Worm (Caenorhabditis elegans) whole organism, early embryonic: Measurements from ENCODE around the gene kvs-3.

Experiments used
- F13C5.2 ChIP-seq: sonication (generic microtip); optimal IDR thresholded peaks from 2 replicates; lab custom pipeline; 2017; ENCODE audit warnings: mild to moderate bottlenecking, missing genetic modification characterization, inconsistent platforms, missing compliant biosample characterization
- ama-1 ChIP-seq: fragments of 150-350 bp; optimal IDR thresholded peaks from 2 replicates; lab custom pipeline; 2014
- ets-7 ChIP-seq: sonication (generic microtip); optimal IDR thresholded peaks from 2 replicates; lab custom pipeline; 2016; ENCODE audit warnings: missing genotype, missing genetic modification characterization, missing compliant biosample characterization
- flt-1 ChIP-seq: fragments of 200-800 bp; sonication (Bioruptor generic); IDR thresholded peaks from 2 replicates; pipeline ENCODE4 v1.3.6; 2022; ENCODE audit warnings: missing genetic modification characterization, missing compliant biosample characterization
- sea-1 ChIP-seq: fragments of 200-800 bp; sonication (Bioruptor generic); conservative IDR thresholded peaks from 2 replicates; pipeline ENCODE4 v1.3.6; 2022; ENCODE audit warnings: missing genetic modification characterization, missing compliant biosample characterization
- tbx-11 ChIP-seq: fragments of 200-800 bp; sonication (Bioruptor generic); IDR thresholded peaks from 2 replicates; pipeline ENCODE4 v1.3.6; 2022; ENCODE audit warnings: missing genetic modification characterization, missing compliant biosample characterization
- tbx-37 ChIP-seq: fragments of 200-800 bp; sonication (Bioruptor generic); conservative IDR thresholded peaks from 2 replicates; pipeline ENCODE4 v1.3.6; 2022; ENCODE audit warnings: missing genetic modification reagents, missing genetic modification characterization, missing compliant biosample characterization
- tra-4 ChIP-seq: sonication (generic microtip); optimal IDR thresholded peaks from 2 replicates; lab custom pipeline; 2017; ENCODE audit warnings: missing genetic modification characterization, missing compliant biosample characterization

ce11 chrV:9343629-9344624 lies 25.8 kb downstream of the kvs-3 start, which contains the start of gene tos-1:
- TF ChIP-seq ama-1 (lab: Kevin White, UChicago) (peak; percentile 99), tra-4 (tag; lab: Kevin White, UChicago) (peak; percentile 52), tbx-11 (GFP tag; lab: Robert Waterston, UW) (peak; percentile 62), F13C5.2 (tag; lab: Kevin White, UChicago) (peak; percentile 98), ets-7 (peak; percentile 54), sea-1 (peak; percentile 62; the same call in 1 of the 2 replicates), flt-1 (GFP tag; lab: Robert Waterston, UW) (peak; percentile 64), tbx-37 (GFP tag; lab: Robert Waterston, UW) (no peak)
